Fruit fly (Drosophila melanogaster): ENCODE measurements around the gene CG7888.

dm6 chr3L:11085810-11086209 lies 32.0 kb downstream of the CG7888 start:
- TF ChIP-seq Ets21C (GFP tag; optimal IDR thresholded peaks at IDR 0.05) (no peak), Gug (GFP tag; IDR thresholded peaks at IDR 0.05) (no peak), Ets96B (tag; optimal IDR thresholded peaks at IDR 0.05) (no peak), Met (GFP tag; optimal IDR thresholded peaks at IDR 0.05) (no peak), CG9139 (GFP tag; optimal IDR thresholded peaks at IDR 0.05) (no peak), CG6854 (GFP tag; optimal IDR thresholded peaks at IDR 0.05) (no peak), CG11294 (GFP tag; IDR thresholded peaks at IDR 0.05) (no peak), Eip78C (GFP tag) (no peak), salr (GFP tag; optimal IDR thresholded peaks at IDR 0.05) (no peak), CG3032 (tag; optimal IDR thresholded peaks at IDR 0.05) (no peak), Sox102F (GFP tag; optimal IDR thresholded peaks at IDR 0.05) (no peak), CG4318 (GFP tag; optimal IDR thresholded peaks at IDR 0.05) (no peak), CG34406 (GFP tag; optimal IDR thresholded peaks at IDR 0.05) (no peak), Sox14 (GFP tag; optimal IDR thresholded peaks at IDR 0.05) (no peak)
